Worm (Caenorhabditis elegans) whole organism, early embryonic: ENCODE measurements around the gene ada-2.

Source experiments
- B0310.2 ChIP-seq: sonication (generic microtip); optimal IDR thresholded peaks from 2 replicates; lab custom pipeline; 2016; ENCODE audit warnings: mild to moderate bottlenecking, missing genetic modification characterization, missing compliant biosample characterization
- F13C5.2 ChIP-seq: sonication (generic microtip); optimal IDR thresholded peaks from 2 replicates; lab custom pipeline; 2017; ENCODE audit warnings: mild to moderate bottlenecking, missing genetic modification characterization, inconsistent platforms, missing compliant biosample characterization
- aly-1 ChIP-seq: sonication (generic microtip); optimal IDR thresholded peaks from 2 replicates; lab custom pipeline; 2016; ENCODE audit warnings: missing genetic modification characterization, missing compliant biosample characterization
- ama-1 ChIP-seq: fragments of 150-350 bp; optimal IDR thresholded peaks from 2 replicates; lab custom pipeline; 2014
- ceh-13 ChIP-seq: fragments of 200-800 bp; sonication (Bioruptor generic); optimal IDR thresholded peaks from 2 replicates; lab custom pipeline; 2018; ENCODE audit warnings: mild to moderate bottlenecking, missing genetic modification characterization, missing compliant biosample characterization
- ceh-36 ChIP-seq: sonication (generic microtip); optimal IDR thresholded peaks from 2 replicates; lab custom pipeline; 2016; ENCODE audit warnings: missing genetic modification characterization, inconsistent platforms, missing compliant biosample characterization
- ets-7 ChIP-seq: sonication (generic microtip); optimal IDR thresholded peaks from 2 replicates; lab custom pipeline; 2016; ENCODE audit warnings: missing genotype, missing genetic modification characterization, missing compliant biosample characterization
- flt-1 ChIP-seq: fragments of 200-800 bp; sonication (Bioruptor generic); IDR thresholded peaks from 2 replicates; pipeline ENCODE4 v1.3.6; 2022; ENCODE audit warnings: missing genetic modification characterization, missing compliant biosample characterization
- hmbx-1 ChIP-seq: sonication (generic microtip); optimal IDR thresholded peaks from 2 replicates; lab custom pipeline; 2016; ENCODE audit warnings: mild to moderate bottlenecking, missing genetic modification characterization, missing compliant biosample characterization
- hmg-4 ChIP-seq: fragments of 200-800 bp; sonication (Bioruptor generic); optimal IDR thresholded peaks from 2 replicates; lab custom pipeline; 2018; ENCODE audit warnings: mild to moderate bottlenecking, missing genetic modification characterization, missing compliant biosample characterization
- hnd-1 ChIP-seq: sonication (generic microtip); optimal IDR thresholded peaks from 2 replicates; lab custom pipeline; 2016; ENCODE audit warnings: missing genetic modification characterization, missing compliant biosample characterization
- pes-1 ChIP-seq: fragments of 200-800 bp; sonication (Bioruptor generic); IDR thresholded peaks from 2 replicates; pipeline ENCODE4 v1.3.6; 2022; ENCODE audit warnings: missing genetic modification reagents, missing genetic modification characterization, missing compliant biosample characterization
- scrt-1 ChIP-seq: fragments of 200-800 bp; sonication (Bioruptor generic); IDR thresholded peaks from 2 replicates; pipeline ENCODE4 v1.3.6; 2022; ENCODE audit warnings: missing genetic modification characterization, missing compliant biosample characterization
- sea-1 ChIP-seq: fragments of 200-800 bp; sonication (Bioruptor generic); conservative IDR thresholded peaks from 2 replicates; pipeline ENCODE4 v1.3.6; 2022; ENCODE audit warnings: missing genetic modification characterization, missing compliant biosample characterization
- tbx-11 ChIP-seq: fragments of 200-800 bp; sonication (Bioruptor generic); IDR thresholded peaks from 2 replicates; pipeline ENCODE4 v1.3.6; 2022; ENCODE audit warnings: missing genetic modification characterization, missing compliant biosample characterization
- tbx-37 ChIP-seq: fragments of 200-800 bp; sonication (Bioruptor generic); conservative IDR thresholded peaks from 2 replicates; pipeline ENCODE4 v1.3.6; 2022; ENCODE audit warnings: missing genetic modification reagents, missing genetic modification characterization, missing compliant biosample characterization
- tra-4 ChIP-seq: sonication (generic microtip); optimal IDR thresholded peaks from 2 replicates; lab custom pipeline; 2017; ENCODE audit warnings: missing genetic modification characterization, missing compliant biosample characterization

ada-2 gene

DNA sequence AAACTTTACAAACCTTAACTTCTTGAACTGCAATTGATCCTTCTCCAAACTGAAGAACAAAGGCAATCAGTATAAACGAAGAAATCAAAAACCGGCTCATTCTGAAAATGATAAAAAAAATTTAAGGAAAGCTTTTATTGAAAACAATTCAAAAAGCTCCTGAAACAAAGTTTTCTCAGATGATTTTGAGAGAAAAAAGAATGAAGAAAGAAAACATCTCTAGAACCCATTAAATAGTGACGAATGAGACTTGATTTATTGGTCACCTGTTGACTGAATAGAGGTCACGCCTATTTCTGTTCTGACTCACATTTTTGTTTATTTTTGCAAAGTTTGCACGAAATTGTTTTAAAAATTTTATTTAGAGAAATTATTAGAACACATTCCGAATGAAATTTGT is 40.8 kb upstream of the ada-2 start, which contains the start of gene E04F6.8:
Gene E04F6.8 (minus strand): TSS at position 101 of the 400 bp plus-strand sequence.
- no peak for TF ChIP-seq tra-4 (tag; lab: Kevin White, UChicago)
- TF ChIP-seq flt-1 (GFP tag; lab: Robert Waterston, UW) = no peak
- TF ChIP-seq ceh-13 = no peak
- TF ChIP-seq hmg-4 = no peak
- TF ChIP-seq tbx-11 = no peak

DNA sequence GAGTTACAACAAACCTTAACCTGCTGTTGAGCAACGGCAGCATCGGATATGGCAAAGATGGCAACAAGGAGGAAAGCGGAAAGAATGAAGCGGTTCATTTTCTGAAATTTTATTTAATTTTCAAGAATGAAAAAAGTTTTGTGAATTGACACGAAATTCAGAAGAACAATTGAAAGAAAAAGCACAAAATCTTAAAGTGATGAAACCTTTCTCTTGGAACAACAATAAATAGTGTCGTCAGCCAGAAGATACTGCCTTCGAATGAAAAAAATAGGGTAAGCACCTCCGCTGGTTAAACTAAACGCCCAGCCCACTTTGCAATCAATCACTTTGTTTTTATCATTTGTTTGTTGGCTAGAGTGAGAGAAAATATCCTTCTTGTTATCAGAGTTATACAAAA is 40.0 kb upstream of the ada-2 start, which contains the start of gene E04F6.9:
Gene E04F6.9 (minus strand): TSS at position 101 of the 400 bp plus-strand sequence.
- TF ChIP-seq pes-1 = no peak
- no peak for TF ChIP-seq ets-7
- no peak for TF ChIP-seq tra-4 (tag; lab: Kevin White, UChicago)
- TF ChIP-seq flt-1 (GFP tag; lab: Robert Waterston, UW) = no peak
- no peak for TF ChIP-seq F13C5.2 (tag; lab: Kevin White, UChicago)
- TF ChIP-seq ama-1 (lab: Kevin White, UChicago) = no peak
- no peak for TF ChIP-seq ceh-13
- TF ChIP-seq tbx-37 = no peak
- no peak for TF ChIP-seq ceh-36 (tag; lab: Kevin White, UChicago)

DNA sequence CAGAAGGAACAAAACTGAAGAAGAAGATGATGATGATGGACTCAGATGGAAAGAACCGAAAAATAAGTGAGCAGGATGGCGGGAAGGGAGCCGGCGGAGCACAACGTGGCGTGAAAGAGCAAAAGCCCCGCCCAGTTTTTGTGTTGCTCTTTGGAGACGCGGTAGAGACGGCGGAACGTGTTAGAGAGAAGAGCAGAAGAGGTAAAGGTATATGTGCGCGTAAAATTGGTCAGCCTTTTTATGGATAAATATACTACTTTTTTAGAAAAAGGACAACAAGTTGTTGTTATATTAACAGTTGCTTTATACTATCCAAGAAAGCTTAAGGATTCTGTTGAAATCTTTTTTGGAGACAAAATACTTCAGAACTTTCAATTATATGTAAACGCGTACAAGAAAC is 35.0 kb upstream of the ada-2 start, which contains the start of gene E04F6.10:
Gene E04F6.10 (minus strand): TSS at position 101 of the 400 bp plus-strand sequence.
- TF ChIP-seq tbx-11 = no peak
- no peak for TF ChIP-seq hmg-4
- TF ChIP-seq ets-7 = no peak
- TF ChIP-seq tbx-37 = no peak
- TF ChIP-seq ama-1 (lab: Kevin White, UChicago) = no peak
- TF ChIP-seq hnd-1 (tag; lab: Kevin White, UChicago) = no peak
- no peak for TF ChIP-seq sea-1 (GFP tag; lab: Robert Waterston, UW)
- TF ChIP-seq scrt-1 (GFP tag; lab: Robert Waterston, UW) = no peak
- no peak for TF ChIP-seq ceh-13
- no peak for TF ChIP-seq tra-4 (tag; lab: Kevin White, UChicago)
- TF ChIP-seq B0310.2 (tag; lab: Kevin White, UChicago) = no peak
- no peak for TF ChIP-seq pes-1
- no peak for TF ChIP-seq hmbx-1 (tag; lab: Kevin White, UChicago)
- TF ChIP-seq flt-1 (GFP tag; lab: Robert Waterston, UW) = no peak
- no peak for TF ChIP-seq F13C5.2 (tag; lab: Kevin White, UChicago)

DNA sequence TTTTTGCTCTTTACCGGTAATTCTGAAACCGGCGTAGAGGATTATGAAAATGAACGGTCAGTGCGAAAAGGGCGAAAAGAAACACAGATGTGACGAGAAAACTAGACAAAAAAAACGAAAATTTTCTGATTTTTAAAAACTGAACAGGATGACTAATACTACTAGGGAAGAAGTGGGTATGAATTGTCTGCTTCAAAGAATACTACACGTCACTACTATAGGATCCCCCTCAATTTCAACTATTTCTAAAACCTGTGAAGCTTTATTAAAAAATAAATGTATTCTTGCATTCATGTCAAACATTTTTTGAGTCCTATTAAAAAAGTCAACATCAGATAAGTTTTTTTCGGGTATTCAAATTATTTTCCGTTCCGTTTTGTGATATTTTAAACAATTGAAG is 28.0 kb upstream of the ada-2 start:
- no peak for TF ChIP-seq hmg-4
- no peak for TF ChIP-seq ets-7
- no peak for TF ChIP-seq pes-1
- no peak for TF ChIP-seq F13C5.2 (tag; lab: Kevin White, UChicago)
- TF ChIP-seq aly-1 = no peak
- TF ChIP-seq hmbx-1 (tag; lab: Kevin White, UChicago) = no peak
- no peak for TF ChIP-seq sea-1 (GFP tag; lab: Robert Waterston, UW)
- no peak for TF ChIP-seq ama-1 (lab: Kevin White, UChicago)
- TF ChIP-seq tbx-37 = no peak
- no peak for TF ChIP-seq tra-4 (tag; lab: Kevin White, UChicago)
- TF ChIP-seq scrt-1 (GFP tag; lab: Robert Waterston, UW) = no peak

DNA sequence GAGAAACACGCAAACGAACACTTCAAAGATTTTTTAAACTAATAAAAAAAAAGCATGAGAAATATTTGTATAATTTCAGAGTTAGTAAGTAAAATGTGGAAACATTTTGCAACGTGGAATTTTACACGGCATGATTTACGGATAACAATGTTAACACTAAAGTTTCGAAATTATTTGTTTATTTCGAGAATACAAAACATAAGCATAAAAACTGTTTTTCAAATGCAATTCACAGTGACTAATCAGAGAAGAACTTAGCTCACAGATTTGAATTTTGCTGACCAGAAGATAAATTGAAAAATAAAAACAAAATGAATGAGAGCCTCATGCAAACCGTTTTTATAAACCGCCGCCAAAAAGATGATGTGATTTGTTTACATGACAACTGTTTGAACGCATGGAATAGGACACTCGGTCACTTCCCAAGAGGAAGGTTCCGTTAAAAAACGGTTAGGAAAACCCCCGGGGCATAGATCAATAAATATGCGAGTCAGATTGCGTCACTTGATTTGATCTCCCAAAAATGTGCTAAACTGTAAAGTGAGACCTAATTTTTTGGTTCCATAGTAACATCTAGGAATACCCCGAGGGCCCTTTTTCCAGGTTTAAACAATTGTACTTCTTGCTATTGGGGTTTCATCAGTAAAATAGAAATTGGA is 26.1 kb upstream of the ada-2 start, which contains the start of gene clh-3:
Gene clh-3 (minus strand): TSS at position 51 of the 659 bp plus-strand sequence.
- TF ChIP-seq scrt-1 (GFP tag; lab: Robert Waterston, UW) (no peak), pes-1 (no peak), aly-1 (no peak), sea-1 (GFP tag; lab: Robert Waterston, UW) (no peak), hmbx-1 (tag; lab: Kevin White, UChicago) (no peak), flt-1 (GFP tag; lab: Robert Waterston, UW) (no peak), hnd-1 (tag; lab: Kevin White, UChicago) (no peak), F13C5.2 (tag; lab: Kevin White, UChicago) (no peak), ets-7 (no peak), tbx-37 (no peak), ama-1 (lab: Kevin White, UChicago) (no peak)

DNA sequence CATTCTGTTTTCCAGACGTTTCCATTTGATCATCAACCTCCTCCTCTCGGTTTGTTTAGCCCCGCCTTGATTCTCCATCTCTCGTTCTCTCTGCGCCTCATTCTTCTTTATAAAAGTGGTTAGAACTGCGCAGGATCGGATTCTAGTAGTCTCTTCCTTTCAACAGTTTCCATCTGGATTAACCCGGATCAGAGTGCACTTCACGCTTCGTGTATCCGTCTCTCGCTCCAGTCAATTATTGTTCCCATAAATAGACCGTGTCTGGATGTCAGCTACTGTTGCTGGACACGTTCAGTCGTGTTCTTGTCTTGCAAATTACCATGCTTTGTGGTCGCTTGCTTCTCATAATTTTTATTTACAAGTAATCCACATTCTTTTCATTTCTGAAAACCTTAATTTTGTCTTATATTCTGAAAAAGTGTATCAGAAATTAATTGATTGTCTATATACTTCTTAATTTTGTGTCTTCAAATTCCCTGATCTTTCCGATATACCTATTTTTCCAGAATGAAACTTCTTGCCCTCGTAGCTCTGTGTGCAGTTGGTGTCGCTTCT is 23.3 kb upstream of the ada-2 start, which contains the start of gene F32A5.4:
Gene F32A5.4 (plus strand): TSS at position 505 of the 555 bp plus-strand sequence.
- TF ChIP-seq sea-1 (GFP tag; lab: Robert Waterston, UW) (no peak), F13C5.2 (tag; lab: Kevin White, UChicago) (no peak), hnd-1 (tag; lab: Kevin White, UChicago) (no peak), tra-4 (tag; lab: Kevin White, UChicago) (no peak), tbx-37 (no peak), ceh-13 (no peak), aly-1 (no peak), hmbx-1 (tag; lab: Kevin White, UChicago) (no peak), ama-1 (lab: Kevin White, UChicago) (no peak), hmg-4 (no peak), pes-1 (no peak), flt-1 (GFP tag; lab: Robert Waterston, UW) (no peak), B0310.2 (tag; lab: Kevin White, UChicago) (no peak), scrt-1 (GFP tag; lab: Robert Waterston, UW) (no peak), ets-7 (no peak), ceh-36 (tag; lab: Kevin White, UChicago) (no peak), tbx-11 (no peak)

DNA sequence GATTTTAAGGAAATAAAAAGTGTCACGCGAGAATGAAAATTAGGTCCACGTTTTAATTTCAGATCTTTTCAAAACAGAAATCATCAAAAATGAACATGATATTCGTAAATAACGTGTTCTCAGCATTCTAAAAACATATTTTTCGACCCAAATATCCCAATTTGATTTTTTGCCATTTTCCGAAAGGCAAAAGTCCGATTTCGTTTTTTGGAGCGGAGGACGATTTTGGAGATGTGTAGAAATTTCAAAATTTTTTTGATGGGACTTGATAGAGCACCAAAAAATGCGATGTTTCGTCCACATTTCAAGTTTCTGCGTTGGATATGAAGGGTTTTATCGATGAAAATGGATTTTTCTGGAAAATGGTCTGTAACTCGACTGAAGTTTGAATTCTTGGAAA is 21.4 kb upstream of the ada-2 start:
- no peak for TF ChIP-seq tbx-11
- TF ChIP-seq F13C5.2 (tag; lab: Kevin White, UChicago) = no peak
- no peak for TF ChIP-seq hmg-4
- no peak for TF ChIP-seq hnd-1 (tag; lab: Kevin White, UChicago)
- no peak for TF ChIP-seq pes-1
- no peak for TF ChIP-seq aly-1
- no peak for TF ChIP-seq B0310.2 (tag; lab: Kevin White, UChicago)
- no peak for TF ChIP-seq scrt-1 (GFP tag; lab: Robert Waterston, UW)
- TF ChIP-seq ceh-13 = no peak
- no peak for TF ChIP-seq sea-1 (GFP tag; lab: Robert Waterston, UW)
- no peak for TF ChIP-seq flt-1 (GFP tag; lab: Robert Waterston, UW)
- no peak for TF ChIP-seq ceh-36 (tag; lab: Kevin White, UChicago)
- no peak for TF ChIP-seq hmbx-1 (tag; lab: Kevin White, UChicago)
- TF ChIP-seq tra-4 (tag; lab: Kevin White, UChicago) = no peak
- no peak for TF ChIP-seq tbx-37
- TF ChIP-seq ama-1 (lab: Kevin White, UChicago) = no peak
- no peak for TF ChIP-seq ets-7
